Fruit fly (Drosophila melanogaster) whole organism, embryonic: ENCODE data around the gene CG43136.

ENCODE experiments used
- Ada2b ChIP-seq: fragments of 200-800 bp; sonication (Bioruptor generic); IDR thresholded peaks from 2 replicates; pipeline ENCODE4 v1.3.6; 2022; ENCODE audit warnings: missing biosample characterization, missing genetic modification characterization
- Bteb2 ChIP-seq: fragments of 200-800 bp; sonication (Bioruptor generic); optimal IDR thresholded peaks from 2 replicates; lab custom pipeline; 2016; ENCODE audit warnings: missing biosample characterization, missing genetic modification characterization
- CG10366 ChIP-seq: fragments of 200-800 bp; sonication (Bioruptor generic); IDR thresholded peaks from 2 replicates; pipeline ENCODE4 v1.3.6; 2022; ENCODE audit warnings: missing biosample characterization, missing genetic modification characterization
- CG11247 ChIP-seq: fragments of 200-800 bp; sonication (Bioruptor generic); IDR thresholded peaks from 2 replicates; pipeline ENCODE4 v1.3.6; 2022; ENCODE audit warnings: missing biosample characterization, missing genetic modification characterization
- CG12104 ChIP-seq: fragments of 200-800 bp; sonication (Bioruptor generic); optimal IDR thresholded peaks from 3 replicates; lab custom pipeline; 2016; ENCODE audit warnings: missing biosample characterization, missing genetic modification characterization
- CG14441 ChIP-seq: fragments of 200-800 bp; sonication (Bioruptor generic); IDR thresholded peaks from 2 replicates; pipeline ENCODE4 v1.3.6; 2022; ENCODE audit warnings: missing biosample characterization, missing genetic modification characterization
- CG15073 ChIP-seq: fragments of 200-800 bp; sonication (Bioruptor generic); optimal IDR thresholded peaks from 2 replicates; lab custom pipeline; 2016; ENCODE audit warnings: missing biosample characterization, missing genetic modification characterization
- CG15479 ChIP-seq: fragments of 200-800 bp; sonication (Bioruptor generic); optimal IDR thresholded peaks from 3 replicates; lab custom pipeline; 2019; ENCODE audit warnings: missing biosample characterization, mild to moderate bottlenecking, missing genetic modification characterization, moderate library complexity
- CG1603 ChIP-seq: fragments of 200-800 bp; sonication (Bioruptor generic); optimal IDR thresholded peaks from 2 replicates; lab custom pipeline; 2019; ENCODE audit warnings: missing biosample characterization, mild to moderate bottlenecking, missing genetic modification characterization, moderate library complexity
- CG17568 ChIP-seq: fragments of 200-800 bp; sonication (Bioruptor generic); optimal IDR thresholded peaks from 2 replicates; lab custom pipeline; 2018; ENCODE audit warnings: missing biosample characterization, mild to moderate bottlenecking, missing genetic modification characterization, moderate library complexity
- CG17612 ChIP-seq: fragments of 200-800 bp; sonication (Bioruptor generic); IDR thresholded peaks from 2 replicates; pipeline ENCODE4 v1.3.6; 2022; ENCODE audit warnings: missing biosample characterization, missing genetic modification characterization
- CG2712 ChIP-seq: fragments of 200-800 bp; optimal IDR thresholded peaks from 3 replicates; lab custom pipeline; 2019; ENCODE audit warnings: missing biosample characterization, mild to moderate bottlenecking, missing genetic modification characterization, moderate library complexity
- CG31365 ChIP-seq: fragments of 200-800 bp; sonication (Bioruptor generic); optimal IDR thresholded peaks from 2 replicates; lab custom pipeline; 2018; ENCODE audit warnings: missing biosample characterization, mild to moderate bottlenecking, missing genetic modification characterization
- CG31441 ChIP-seq: fragments of 200-800 bp; sonication (Bioruptor generic); IDR thresholded peaks from 2 replicates; pipeline ENCODE4 v1.3.6; 2022; ENCODE audit warnings: missing biosample characterization, missing genetic modification characterization
- CG32532 ChIP-seq: fragments of 200-800 bp; sonication (Bioruptor generic); IDR thresholded peaks from 2 replicates; pipeline ENCODE4 v1.3.6; 2022; ENCODE audit warnings: missing biosample characterization, missing genetic modification characterization
- CG33213 ChIP-seq: fragments of 200-800 bp; sonication (Bioruptor generic); optimal IDR thresholded peaks from 3 replicates; lab custom pipeline; 2016; ENCODE audit warnings: missing biosample characterization, missing genetic modification characterization
- CG6854 ChIP-seq: fragments of 200-800 bp; sonication (Bioruptor generic); optimal IDR thresholded peaks from 3 replicates; lab custom pipeline; 2017; ENCODE audit warnings: missing biosample characterization, mild to moderate bottlenecking, missing genetic modification characterization
- CG8290 ChIP-seq, 3 experiments: fragments of 200-800 bp; sonication (Bioruptor generic); optimal IDR thresholded peaks; 2 replicates each; lab custom pipeline; 2016 to 2019; ENCODE audit warnings: missing biosample characterization in 3 of 3, missing genetic modification characterization in 3 of 3, mild to moderate bottlenecking in 2 of 3, moderate library complexity in 1 of 3
- CG8388 ChIP-seq: fragments of 200-800 bp; sonication (Bioruptor generic); optimal IDR thresholded peaks from 2 replicates; lab custom pipeline; 2019; ENCODE audit warnings: missing biosample characterization, mild to moderate bottlenecking, missing genetic modification characterization, moderate library complexity
- CG9932 ChIP-seq: fragments of 200-800 bp; sonication (Bioruptor generic); IDR thresholded peaks from 2 replicates; pipeline ENCODE4 v1.3.6; 2022; ENCODE audit warnings: missing biosample characterization, missing genetic modification characterization
- CoRest ChIP-seq: fragments of 200-800 bp; sonication (Bioruptor generic); optimal IDR thresholded peaks from 3 replicates; lab custom pipeline; 2018; ENCODE audit warnings: missing biosample characterization, mild to moderate bottlenecking, missing genetic modification characterization, moderate library complexity
- Doc2 ChIP-seq: fragments of 200-800 bp; sonication (Bioruptor generic); IDR thresholded peaks from 2 replicates; pipeline ENCODE4 v1.3.6; 2022; ENCODE audit warnings: missing biosample characterization, missing genetic modification characterization
- Ets65A ChIP-seq: fragments of 200-800 bp; sonication (Bioruptor generic); peaks from one replicate; lab custom pipeline; 2016; ENCODE audit warnings: missing biosample characterization, missing genetic modification characterization
- Poxn ChIP-seq: fragments of 200-800 bp; sonication (Bioruptor generic); IDR thresholded peaks from 2 replicates; pipeline ENCODE4 v1.3.6; 2022; ENCODE audit warnings: missing biosample characterization, missing genetic modification characterization
- Side ChIP-seq: fragments of 200-800 bp; sonication (Bioruptor generic); optimal IDR thresholded peaks from 2 replicates; lab custom pipeline; 2016; ENCODE audit warnings: missing biosample characterization, missing genetic modification characterization
- ara ChIP-seq: fragments of 200-800 bp; sonication (Bioruptor generic); IDR thresholded peaks from 2 replicates; pipeline ENCODE4 v1.3.6; 2022; ENCODE audit warnings: missing biosample characterization, missing genetic modification characterization
- caup ChIP-seq: fragments of 200-800 bp; sonication (Bioruptor generic); optimal IDR thresholded peaks from 3 replicates; lab custom pipeline; 2017; ENCODE audit warnings: missing biosample characterization, mild to moderate bottlenecking, missing genetic modification characterization, moderate library complexity; ENCODE audit not compliant: severe bottlenecking
- cwo ChIP-seq: fragments of 200-800 bp; sonication (Bioruptor generic); optimal IDR thresholded peaks from 3 replicates; lab custom pipeline; 2017; ENCODE audit warnings: missing biosample characterization, missing genetic modification characterization, mild to moderate bottlenecking, moderate library complexity, missing genetic modification reagents
- disco-r ChIP-seq: fragments of 200-800 bp; sonication (Bioruptor generic); optimal IDR thresholded peaks from 2 replicates; lab custom pipeline; 2016; ENCODE audit warnings: missing biosample characterization, missing genetic modification characterization
- dm ChIP-seq: fragments of 200-800 bp; sonication (Bioruptor generic); optimal IDR thresholded peaks from 3 replicates; lab custom pipeline; 2016; ENCODE audit warnings: missing biosample characterization, missing genetic modification characterization
- grau ChIP-seq: fragments of 200-800 bp; optimal IDR thresholded peaks from 3 replicates; lab custom pipeline; 2019; ENCODE audit warnings: missing biosample characterization, mild to moderate bottlenecking, missing genetic modification characterization, moderate library complexity
- gsb-n ChIP-seq: fragments of 200-800 bp; sonication (Bioruptor generic); optimal IDR thresholded peaks from 3 replicates; lab custom pipeline; 2018; ENCODE audit warnings: missing biosample characterization, mild to moderate bottlenecking, missing genetic modification characterization
- maf-S ChIP-seq: fragments of 200-800 bp; sonication (Bioruptor generic); optimal IDR thresholded peaks from 2 replicates; lab custom pipeline; 2016; ENCODE audit warnings: missing biosample characterization, missing genetic modification characterization
- nom ChIP-seq: fragments of 200-800 bp; sonication (Bioruptor generic); optimal IDR thresholded peaks from 2 replicates; lab custom pipeline; 2017; ENCODE audit warnings: missing biosample characterization, missing genetic modification characterization, mild to moderate bottlenecking, moderate library complexity, missing genetic modification reagents
- repo ChIP-seq: fragments of 200-800 bp; sonication (Bioruptor generic); optimal IDR thresholded peaks from 2 replicates; lab custom pipeline; 2016; ENCODE audit warnings: missing biosample characterization, missing genetic modification characterization
- tio ChIP-seq: fragments of 200-800 bp; sonication (Bioruptor generic); optimal IDR thresholded peaks from 2 replicates; lab custom pipeline; 2017; ENCODE audit warnings: missing biosample characterization, missing genetic modification characterization, inconsistent platforms
- zfh1 ChIP-seq: fragments of 200-800 bp; sonication (Bioruptor generic); IDR thresholded peaks from 3 replicates; pipeline ENCODE4 v1.3.6; 2022; ENCODE audit warnings: missing biosample characterization, missing genetic modification characterization

CG43136 gene

dm6 chrX:5891666-5892444 is 38.3 kb downstream of the CG43136 start (continued):
- TF ChIP-seq Poxn (GFP tag; lab: Robert Waterston, UW) (0 out of 2 replicates have a peak, but pooled peaks have one; percentile 46), zfh1 (GFP tag; lab: Robert Waterston, UW) (peak; percentile 49; the same call in 2 of the 3 replicates), CG32532 (GFP tag; lab: Robert Waterston, UW) (peak; percentile 76), caup (GFP tag; lab: Kevin White, UChicago) (peak; percentile 28), CG1603 (tag; lab: Kevin White, UChicago) (peak; percentile 38), Bteb2 (GFP tag; lab: Kevin White, UChicago) (peak; percentile 20), CG11247 (GFP tag; lab: Robert Waterston, UW) (peak; percentile 17; the same call in 1 of the 2 replicates), CG17568 (GFP tag; lab: Kevin White, UChicago) (no peak), CG15479 (GFP tag; lab: Kevin White, UChicago) (no peak), CoRest (tag; lab: Kevin White, UChicago) (peak; percentile 24), disco-r (GFP tag; lab: Kevin White, UChicago) (peak; percentile 34), CG31441 (GFP tag; lab: Robert Waterston, UW) (0 out of 2 replicates have a peak, but pooled peaks have one; percentile 27), CG31365 (no peak), CG9932 (GFP tag; lab: Robert Waterston, UW) (peak; percentile 80), CG17612 (GFP tag; lab: Robert Waterston, UW) (no peak), Ada2b (GFP tag; lab: Robert Waterston, UW) (peak; percentile 30; the same call in 1 of the 2 replicates), Side (GFP tag; lab: Kevin White, UChicago) (peak; percentile 70), Doc2 (GFP tag; lab: Robert Waterston, UW) (no peak), CG12104 (GFP tag; lab: Kevin White, UChicago) (no peak), CG8388 (GFP tag; lab: Kevin White, UChicago) (peak; percentile 6), maf-S (GFP tag; lab: Kevin White, UChicago) (peak; percentile 47), CG8290 (GFP tag; optimal IDR thresholded peaks at IDR 0.05; lab: Kevin White, UChicago) (no peak), CG8290 (tag; optimal IDR thresholded peaks at IDR 0.05; lab: Kevin White, UChicago) (peak in 1 of 2 experiments; percentile 48), repo (GFP tag; lab: Kevin White, UChicago) (no peak), cwo (GFP tag; lab: Kevin White, UChicago) (peak; percentile 19), gsb-n (tag; lab: Kevin White, UChicago) (peak; percentile 3), CG33213 (peak; percentile 14), tio (GFP tag; lab: Kevin White, UChicago) (peak; percentile 27), CG10366 (peak; percentile 38; the same call in 1 of the 2 replicates), dm (GFP tag; lab: Kevin White, UChicago) (peak; percentile 13), ara (GFP tag; lab: Robert Waterston, UW) (peak; percentile 49), grau (tag; lab: Kevin White, UChicago) (peak; percentile 14), CG2712 (tag; lab: Kevin White, UChicago) (peak; percentile 30)

DNA sequence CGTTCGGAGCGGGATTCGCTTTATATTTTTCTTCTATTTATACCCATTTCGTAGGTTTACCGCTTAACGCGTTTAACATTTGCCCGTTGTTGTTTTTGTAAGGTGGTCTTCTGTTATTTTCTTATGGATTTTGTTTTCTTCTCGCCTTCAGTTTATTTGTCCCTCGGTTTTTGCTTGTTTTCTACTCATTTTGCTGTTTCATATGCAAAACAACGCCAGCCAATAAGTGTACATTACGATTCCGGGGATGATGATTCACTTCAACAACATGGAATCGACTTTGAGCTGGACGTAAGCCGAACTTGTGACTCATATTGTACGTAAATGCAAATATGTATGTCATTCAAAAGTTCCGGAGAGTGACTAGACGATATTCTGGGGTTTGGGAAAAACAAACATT is 39.0 kb downstream of the CG43136 start:
- peak; percentile 26; the same call in 1 of the 2 replicates for TF ChIP-seq CG14441 (GFP tag; lab: Robert Waterston, UW)
- TF ChIP-seq Ets65A (GFP tag; lab: Kevin White, UChicago) = peak; percentile 50
- TF ChIP-seq CG15073 (GFP tag; lab: Kevin White, UChicago) = no peak
- TF ChIP-seq CG6854 (GFP tag; lab: Kevin White, UChicago) = no peak
- TF ChIP-seq nom (GFP tag; lab: Kevin White, UChicago) = peak; percentile 67
